Fruit fly (Drosophila melanogaster): ENCODE measurements around the gene CG18417.

The CG18417 gene

dm6 chr3L:7360324-7360852 lies 39.5 kb upstream of the CG18417 start, which contains the start of gene Sec63 (continued):
- TF ChIP-seq ac (GFP tag; optimal IDR thresholded peaks at IDR 0.05) (no peak), CG13424 (tag; optimal IDR thresholded peaks at IDR 0.05) (peak; percentile 68), CkIIα-i1 (GFP tag; IDR thresholded peaks at IDR 0.05) (no peak), Taf1 (GFP tag; IDR thresholded peaks at IDR 0.05) (peak; percentile 48; the same call in 1 of the 2 replicates), ab (GFP tag; optimal IDR thresholded peaks at IDR 0.05) (no peak), CG2889 (GFP tag; IDR thresholded peaks at IDR 0.05) (no peak), Aef1 (GFP tag; IDR thresholded peaks at IDR 0.05) (no peak; the same call in 2 of the 3 replicates), Sry-δ (GFP tag; optimal IDR thresholded peaks at IDR 0.05) (peak; percentile 77), CG2202 (tag; optimal IDR thresholded peaks at IDR 0.05) (no peak), HLH4C (GFP tag; IDR thresholded peaks at IDR 0.05; ENCODE audit: partially characterized antibody) (peak; percentile 89), ERR (GFP tag; optimal IDR thresholded peaks at IDR 0.05) (no peak), Dad (GFP tag; optimal IDR thresholded peaks at IDR 0.05) (peak; percentile 51), Jarid2 (GFP tag; optimal IDR thresholded peaks at IDR 0.05) (peak; percentile 6), CG30403 (GFP tag; optimal IDR thresholded peaks at IDR 0.05) (peak; percentile 46), Dbx (GFP tag; IDR thresholded peaks at IDR 0.05) (peak; percentile 45; the same call in 2 of the 3 replicates), toy (GFP tag; IDR thresholded peaks at IDR 0.05) (no peak), Dfd (GFP tag; optimal IDR thresholded peaks at IDR 0.05) (no peak), CG31224 (GFP tag; IDR thresholded peaks at IDR 0.05) (no peak), Dip2 (GFP tag; IDR thresholded peaks at IDR 0.05) (no peak), CG33557 (GFP tag; optimal IDR thresholded peaks at IDR 0.05) (no peak), Poxn (GFP tag; IDR thresholded peaks at IDR 0.05) (no peak), CG17829 (tag; optimal IDR thresholded peaks at IDR 0.05) (peak; percentile 20), NK7.1 (GFP tag; optimal IDR thresholded peaks at IDR 0.05) (no peak), dysf (GFP tag; IDR thresholded peaks at IDR 0.05) (no peak; the same call in 2 of the 3 replicates), CG10209 (GFP tag; optimal IDR thresholded peaks at IDR 0.05) (peak; percentile 62), HLHmδ (GFP tag; optimal IDR thresholded peaks at IDR 0.05) (peak; percentile 96), sob (GFP tag; IDR thresholded peaks at IDR 0.05) (peak; percentile 19; the same call in 1 of the 2 replicates), CG14014 (GFP tag; IDR thresholded peaks at IDR 0.05) (peak; percentile 66), CG2712 (tag; optimal IDR thresholded peaks at IDR 0.05) (peak; percentile 31), ranshi (GFP tag; IDR thresholded peaks at IDR 0.05) (0 out of 2 replicates have a peak, but pooled peaks have one; percentile 32), CG16813 (GFP tag; IDR thresholded peaks at IDR 0.05; ENCODE audit: partially characterized antibody) (peak; percentile 81), CG12219 (GFP tag; optimal IDR thresholded peaks at IDR 0.05) (no peak), ro (GFP tag; IDR thresholded peaks at IDR 0.05) (no peak), Hr39 (optimal IDR thresholded peaks at IDR 0.05) (no peak), gt (GFP tag; IDR thresholded peaks at IDR 0.05) (no peak), kay (GFP tag; optimal IDR thresholded peaks at IDR 0.05) (no peak), CG12659 (GFP tag; optimal IDR thresholded peaks at IDR 0.05) (peak; percentile 76), TFAM (GFP tag; optimal IDR thresholded peaks at IDR 0.05) (no peak), CG2120 (GFP tag; optimal IDR thresholded peaks at IDR 0.05) (peak; percentile 59), slbo (GFP tag; IDR thresholded peaks at IDR 0.05) (peak; percentile 78), Ada2b (GFP tag; IDR thresholded peaks at IDR 0.05) (0 out of 2 replicates have a peak, but pooled peaks have one; percentile 4), CG9797 (GFP tag; optimal IDR thresholded peaks at IDR 0.05) (no peak), insv (GFP tag; optimal IDR thresholded peaks at IDR 0.05) (no peak), ci (GFP tag; IDR thresholded peaks at IDR 0.05) (no peak; the same call in 1 of the 3 replicates), Sox102F (GFP tag; optimal IDR thresholded peaks at IDR 0.05) (no peak), NfI (GFP tag; optimal IDR thresholded peaks at IDR 0.05) (peak; percentile 36), bcd (GFP tag; optimal IDR thresholded peaks at IDR 0.05) (peak; percentile 33), nerfin-2 (GFP tag; IDR thresholded peaks at IDR 0.05; ENCODE audit: partially characterized antibody) (peak; percentile 85), CG9932 (GFP tag; IDR thresholded peaks at IDR 0.05) (peak; percentile 78), fd96Cb (tag; optimal IDR thresholded peaks at IDR 0.05) (peak; percentile 7), CG5180 (GFP tag; optimal IDR thresholded peaks at IDR 0.05) (no peak)

All from whole organism, embryonic.